Fruit fly (Drosophila melanogaster): ENCODE measurements around the gene KrT95D.

KrT95D gene

DNA sequence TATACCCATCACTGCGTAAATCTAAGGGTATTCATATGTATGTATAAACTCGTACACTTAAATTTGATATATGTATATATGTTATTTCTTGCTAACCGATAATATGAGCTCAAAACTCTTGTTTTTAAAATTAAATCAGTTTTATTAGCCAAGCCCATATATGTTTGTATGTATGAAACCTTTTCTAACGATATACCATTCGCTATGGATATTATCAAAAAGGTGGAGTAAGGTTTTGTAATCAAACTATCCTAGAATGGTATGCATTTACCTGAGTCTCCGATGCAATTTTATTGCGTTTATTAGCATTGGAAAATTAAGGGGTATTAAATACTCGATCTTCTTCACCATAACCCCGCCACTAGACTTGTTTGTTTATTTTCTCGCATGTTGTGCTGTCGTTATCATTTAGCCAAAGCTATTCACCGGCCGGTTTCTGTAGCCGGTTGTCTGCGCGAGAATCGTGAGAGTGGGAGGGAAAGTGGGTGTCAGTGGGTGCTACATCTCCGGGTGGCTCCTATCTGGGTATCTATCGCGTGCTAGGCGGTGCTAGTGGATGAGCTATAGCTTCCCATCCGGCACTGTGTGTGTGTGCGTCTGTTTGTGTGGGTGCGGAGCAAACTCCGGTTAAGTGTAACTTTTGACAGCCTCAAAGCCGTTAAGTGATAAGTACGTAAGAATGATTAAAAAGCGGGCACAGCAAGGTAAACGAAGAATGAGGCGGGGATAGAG, 23.7 kb downstream of the KrT95D start:
- TF ChIP-seq lz (GFP tag; optimal IDR thresholded peaks at IDR 0.05) (no peak), Eip75B (GFP tag; optimal IDR thresholded peaks at IDR 0.05) (peak; percentile 4), salr (GFP tag; optimal IDR thresholded peaks at IDR 0.05) (peak in 1 of 2 experiments; percentile 55), CG6276 (GFP tag; optimal IDR thresholded peaks at IDR 0.05) (peak; percentile 57), CG11902 (GFP tag; optimal IDR thresholded peaks at IDR 0.05) (no peak), CG32006 (GFP tag; optimal IDR thresholded peaks at IDR 0.05) (peak; percentile 58), svp (GFP tag) (peak; percentile 64), pdm3 (GFP tag; optimal IDR thresholded peaks at IDR 0.05) (peak; percentile 19), CG8319 (GFP tag; optimal IDR thresholded peaks at IDR 0.05) (no peak), dsx (GFP tag; optimal IDR thresholded peaks at IDR 0.05; ENCODE audit: poor library complexity, severe bottlenecking) (no peak), fd59A (GFP tag; optimal IDR thresholded peaks at IDR 0.05) (no peak), net (GFP tag; optimal IDR thresholded peaks at IDR 0.05) (no peak), CG6163 (GFP tag; IDR thresholded peaks at IDR 0.05) (no peak; the same call in 2 of the 3 replicates), Hr4 (GFP tag; optimal IDR thresholded peaks at IDR 0.05) (peak; percentile 32), CG11762 (GFP tag; optimal IDR thresholded peaks at IDR 0.05; ENCODE audit: insufficient read depth) (no peak), CG31627 (GFP tag; optimal IDR thresholded peaks at IDR 0.05) (no peak), CG3919 (GFP tag; optimal IDR thresholded peaks at IDR 0.05) (peak; percentile 3), Sox14 (GFP tag; optimal IDR thresholded peaks at IDR 0.05) (peak; percentile 1), CG11294 (GFP tag; IDR thresholded peaks at IDR 0.05) (no peak), OdsH (GFP tag; optimal IDR thresholded peaks at IDR 0.05) (no peak), topi (GFP tag; optimal IDR thresholded peaks at IDR 0.05) (no peak), eg (GFP tag; IDR thresholded peaks at IDR 0.05) (0 out of 3 replicates have a peak, but pooled peaks have one; percentile 14), CG10669 (GFP tag; optimal IDR thresholded peaks at IDR 0.05) (no peak), Eip78C (GFP tag) (peak; percentile 67), fkh (GFP tag; optimal IDR thresholded peaks at IDR 0.05) (peak; percentile 71)

DNA sequence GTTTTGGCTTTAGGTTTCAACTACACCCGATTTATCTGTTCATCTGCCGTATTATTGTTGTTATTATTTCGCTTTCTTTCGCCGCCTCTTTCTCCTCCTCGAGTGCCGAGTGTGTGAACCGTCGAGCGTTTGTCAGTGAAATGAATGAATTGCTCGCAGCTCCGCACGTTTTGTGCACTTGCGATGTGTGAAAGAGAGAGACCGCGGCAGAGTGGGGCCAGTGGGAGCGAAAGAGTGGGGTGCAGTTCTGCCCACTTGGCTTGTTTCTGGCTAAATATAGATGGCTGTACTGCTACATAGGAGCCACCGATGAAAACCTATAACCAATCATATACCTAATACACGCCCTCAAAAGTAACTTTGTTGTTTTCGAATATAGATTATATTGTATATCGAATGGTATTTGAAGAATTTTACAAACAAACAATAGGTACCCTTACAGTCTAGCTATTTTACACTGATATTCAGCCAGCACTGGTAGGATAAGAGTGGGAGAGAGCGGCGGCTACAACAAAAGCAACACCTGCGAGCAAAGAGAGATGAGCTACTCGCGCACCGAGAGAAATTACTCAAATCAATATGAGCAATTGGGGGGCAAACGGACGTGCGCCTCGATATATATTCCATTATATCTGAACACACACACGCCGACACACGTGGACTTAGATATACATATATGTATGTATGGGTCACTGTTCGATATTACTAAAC, 25.0 kb downstream of the KrT95D start:
- peak; percentile 54 for TF ChIP-seq eg (GFP tag; IDR thresholded peaks at IDR 0.05)
- TF ChIP-seq Lpt (GFP tag; optimal IDR thresholded peaks at IDR 0.05) = no peak
- TF ChIP-seq CG8319 (GFP tag; optimal IDR thresholded peaks at IDR 0.05) = no peak
- TF ChIP-seq cyc (GFP tag; optimal IDR thresholded peaks at IDR 0.05) = no peak
- peak; percentile 46 for TF ChIP-seq Gug (GFP tag; IDR thresholded peaks at IDR 0.05)
- TF ChIP-seq CG3032 (tag; optimal IDR thresholded peaks at IDR 0.05) = no peak
- peak; percentile 47 for TF ChIP-seq CG32006 (GFP tag; optimal IDR thresholded peaks at IDR 0.05)
- peak; percentile 20 for TF ChIP-seq CG31627 (GFP tag; optimal IDR thresholded peaks at IDR 0.05)
- peak; percentile 1 for TF ChIP-seq Smox (GFP tag; optimal IDR thresholded peaks at IDR 0.05)
- TF ChIP-seq CG6792 (GFP tag; optimal IDR thresholded peaks at IDR 0.05) = peak; percentile 8
- TF ChIP-seq fd59A (GFP tag; optimal IDR thresholded peaks at IDR 0.05) = no peak
- no peak for TF ChIP-seq CG15336 (GFP tag; IDR thresholded peaks at IDR 0.05)
- TF ChIP-seq esn (GFP tag; optimal IDR thresholded peaks at IDR 0.05) = peak; percentile 32
- TF ChIP-seq CG10669 (GFP tag; optimal IDR thresholded peaks at IDR 0.05) = no peak
- TF ChIP-seq CG6854 (GFP tag; optimal IDR thresholded peaks at IDR 0.05) = peak; percentile 17
- TF ChIP-seq ss (GFP tag; optimal IDR thresholded peaks at IDR 0.05) = peak in 1 of 2 experiments; percentile 26
- TF ChIP-seq CG7368 (GFP tag; optimal IDR thresholded peaks at IDR 0.05) = no peak
- TF ChIP-seq Ets21C (GFP tag; optimal IDR thresholded peaks at IDR 0.05) = peak; percentile 21
- peak; percentile 9 for TF ChIP-seq vri (GFP tag; optimal IDR thresholded peaks at IDR 0.05)
- peak; percentile 47 for TF ChIP-seq OdsH (GFP tag; optimal IDR thresholded peaks at IDR 0.05)
- peak; percentile 41; the same call in 1 of the 3 replicates for TF ChIP-seq CG6163 (GFP tag; IDR thresholded peaks at IDR 0.05)
- TF ChIP-seq CG3919 (GFP tag; optimal IDR thresholded peaks at IDR 0.05) = peak; percentile 10
- peak; percentile 54 for TF ChIP-seq Sox14 (GFP tag; optimal IDR thresholded peaks at IDR 0.05)
- TF ChIP-seq Sox102F (GFP tag; optimal IDR thresholded peaks at IDR 0.05) = no peak
- no peak for TF ChIP-seq CG9139 (GFP tag; optimal IDR thresholded peaks at IDR 0.05)
- TF ChIP-seq salr (GFP tag; optimal IDR thresholded peaks at IDR 0.05) = no peak
- peak; percentile 28 for TF ChIP-seq Eip75B (GFP tag; optimal IDR thresholded peaks at IDR 0.05)
- TF ChIP-seq pdm3 (GFP tag; optimal IDR thresholded peaks at IDR 0.05) = peak; percentile 4
- no peak for TF ChIP-seq acj6 (GFP tag; optimal IDR thresholded peaks at IDR 0.05)
- TF ChIP-seq svp (GFP tag) = peak; percentile 80
- no peak for TF ChIP-seq CG11294 (GFP tag; IDR thresholded peaks at IDR 0.05)
- TF ChIP-seq Hr4 (GFP tag; optimal IDR thresholded peaks at IDR 0.05) = peak; percentile 25
- no peak for TF ChIP-seq Hr38 (GFP tag; optimal IDR thresholded peaks at IDR 0.05)
- TF ChIP-seq Hr39 (GFP tag; optimal IDR thresholded peaks at IDR 0.05) = no peak
- peak; percentile 14 for TF ChIP-seq dac (GFP tag; optimal IDR thresholded peaks at IDR 0.05)
- TF ChIP-seq CG11762 (GFP tag; optimal IDR thresholded peaks at IDR 0.05; ENCODE audit: insufficient read depth) = no peak
- TF ChIP-seq lz (GFP tag; optimal IDR thresholded peaks at IDR 0.05) = peak; percentile 22
- peak; percentile 55 for TF ChIP-seq CG8119 (GFP tag; IDR thresholded peaks at IDR 0.05)

Measured in whole organism, prepupa.